Worm (Caenorhabditis elegans) whole organism, L2 larva: Measurements from ENCODE around the gene C09B8.8.

Experiments used
- alr-1 ChIP-seq: fragments of 150-350 bp; optimal IDR thresholded peaks from 2 replicates; lab custom pipeline; 2014; ENCODE audit warnings: missing biosample characterization, missing genetic modification characterization
- aly-2 ChIP-seq: fragments of 150-350 bp; optimal IDR thresholded peaks from 2 replicates; lab custom pipeline; 2014; ENCODE audit warnings: missing biosample characterization, missing genetic modification characterization
- dmd-4 ChIP-seq: sonication (generic microtip); optimal IDR thresholded peaks from 2 replicates; lab custom pipeline; 2017; ENCODE audit warnings: missing biosample characterization, missing genetic modification characterization
- elt-3 ChIP-seq: sonication (generic microtip); optimal IDR thresholded peaks from 2 replicates; lab custom pipeline; 2017; ENCODE audit warnings: missing biosample characterization, missing genetic modification characterization
- fos-1 ChIP-seq: fragments of 150-350 bp; optimal IDR thresholded peaks from 2 replicates; lab custom pipeline; 2014; ENCODE audit warnings: missing biosample characterization, missing genetic modification characterization
- lin-13 ChIP-seq: fragments of 150-350 bp; optimal IDR thresholded peaks from 2 replicates; lab custom pipeline; 2014; ENCODE audit warnings: missing biosample characterization, missing genetic modification reagents, missing genetic modification characterization
- mdl-1 ChIP-seq, 2 experiments: fragments of 150-350 bp in 1 of 2; sonication (generic microtip) in 1 of 2; optimal IDR thresholded peaks; 2 replicates each; lab custom pipeline; 2017; ENCODE audit warnings: missing biosample characterization in 2 of 2, missing genetic modification characterization in 2 of 2
- nhr-10 ChIP-seq: sonication (generic microtip); optimal IDR thresholded peaks from 2 replicates; lab custom pipeline; 2017; ENCODE audit warnings: missing biosample characterization, missing genetic modification characterization
- nhr-12 ChIP-seq: fragments of 150-350 bp; optimal IDR thresholded peaks from 2 replicates; lab custom pipeline; 2014; ENCODE audit warnings: missing biosample characterization, missing genetic modification characterization
- nhr-237 ChIP-seq: fragments of 150-350 bp; optimal IDR thresholded peaks from 2 replicates; lab custom pipeline; 2014; ENCODE audit warnings: missing biosample characterization, missing genetic modification characterization
- unc-39 ChIP-seq: fragments of 150-350 bp; optimal IDR thresholded peaks from 2 replicates; lab custom pipeline; 2014; ENCODE audit warnings: missing biosample characterization, missing genetic modification characterization
- ztf-11 ChIP-seq: sonication (generic microtip); optimal IDR thresholded peaks from 2 replicates; lab custom pipeline; 2017; ENCODE audit warnings: missing biosample characterization, missing genetic modification characterization

- no peak for TF ChIP-seq alr-1 (tag; lab: Kevin White, UChicago)
- TF ChIP-seq fos-1 (tag; lab: Kevin White, UChicago) = no peak
- no peak for TF ChIP-seq aly-2 (tag; lab: Kevin White, UChicago)
- no peak for TF ChIP-seq lin-13
- TF ChIP-seq ztf-11 = no peak
- no peak for TF ChIP-seq elt-3 (tag; lab: Kevin White, UChicago)
- no peak for TF ChIP-seq nhr-12
- TF ChIP-seq nhr-10 (tag; lab: Kevin White, UChicago) = no peak
- TF ChIP-seq mdl-1 (tag; optimal IDR thresholded peaks at IDR 0.05; lab: Kevin White, UChicago) = no peak
- no peak for TF ChIP-seq dmd-4 (tag; lab: Kevin White, UChicago)
- TF ChIP-seq nhr-237 (tag; lab: Kevin White, UChicago) = no peak
- TF ChIP-seq unc-39 (tag; lab: Kevin White, UChicago) = no peak
These were observed 40.1 kb upstream of the C09B8.8 start for ce11 chrX:5975228-5975627.
